Fruit fly (Drosophila melanogaster) ovary, adult (tissue): ENCODE results near the gene Reph.

Experiments used
- CG17801 ChIP-seq: fragments of 200-800 bp; optimal IDR thresholded peaks from 2 replicates; lab custom pipeline; 2019; ENCODE audit warnings: missing biosample characterization, mild to moderate bottlenecking, missing genetic modification characterization, moderate library complexity; ENCODE audit not compliant: partially characterized antibody

Reph gene

dm6 chr2L:3805274-3806196 lies 2.2 kb downstream of the Reph start:
- no peak for TF ChIP-seq CG17801 (GFP tag; lab: Kevin White, UChicago)

dm6 chr2L:3806197-3807030 lies 3.1 kb downstream of the Reph start:
- peak; percentile 21 for TF ChIP-seq CG17801 (GFP tag; lab: Kevin White, UChicago)

dm6 chr2L:3813255-3813875 lies 10.0 kb downstream of the Reph start, which contains the start of gene CG3407:
Gene CG3407 (minus strand): TSS chr2L:3813410.
- TF ChIP-seq CG17801 (GFP tag; lab: Kevin White, UChicago), result no peak

dm6 chr2L:3814163-3814562 lies 10.8 kb downstream of the Reph start:
- no peak for TF ChIP-seq CG17801 (GFP tag; lab: Kevin White, UChicago)

- no peak for TF ChIP-seq CG17801 (GFP tag; lab: Kevin White, UChicago)
Measured at dm6 chr2L:3818903-3819302, 15.6 kb downstream of the Reph start.

dm6 chr2L:3822462-3823065 lies 19.2 kb downstream of the Reph start:
- no peak for TF ChIP-seq CG17801 (GFP tag; lab: Kevin White, UChicago)

- no peak for TF ChIP-seq CG17801 (GFP tag; lab: Kevin White, UChicago)
Measured at dm6 chr2L:3823835-3824234, 20.5 kb downstream of the Reph start.

- TF ChIP-seq CG17801 (GFP tag; lab: Kevin White, UChicago), result no peak
Measured at dm6 chr2L:3825413-3825812, 22.1 kb downstream of the Reph start, which contains the start of gene slp1. Gene slp1 (plus strand): TSS chr2L:3825675.

dm6 chr2L:3827406-3828133 lies 24.2 kb downstream of the Reph start:
- TF ChIP-seq CG17801 (GFP tag; lab: Kevin White, UChicago), result no peak

dm6 chr2L:3829220-3829619 lies 25.9 kb downstream of the Reph start:
- TF ChIP-seq CG17801 (GFP tag; lab: Kevin White, UChicago), result no peak

dm6 chr2L:3831694-3832093 lies 28.3 kb downstream of the Reph start:
- TF ChIP-seq CG17801 (GFP tag; lab: Kevin White, UChicago), result no peak

dm6 chr2L:3832249-3832675 lies 28.9 kb downstream of the Reph start:
- TF ChIP-seq CG17801 (GFP tag; lab: Kevin White, UChicago), result no peak

- TF ChIP-seq CG17801 (GFP tag; lab: Kevin White, UChicago), result no peak
Measured at dm6 chr2L:3833924-3834323, 30.6 kb downstream of the Reph start.

- no peak for TF ChIP-seq CG17801 (GFP tag; lab: Kevin White, UChicago)
Measured at dm6 chr2L:3835221-3835620, 31.9 kb downstream of the Reph start.
